Worm (Caenorhabditis elegans): Measurements from ENCODE around the gene Y47D7A.13.

- TF ChIP-seq ztf-23 (GFP tag; IDR thresholded peaks at IDR 0.05) (no peak), med-1 (GFP tag; optimal IDR thresholded peaks at IDR 0.05; ENCODE audit: insufficient read depth) (no peak), T22C8.4 (GFP tag; IDR thresholded peaks at IDR 0.05) (no peak), cog-1 (tag; optimal IDR thresholded peaks at IDR 0.05) (no peak)
Measured at ce11 chrV:4386173-4386572, 49.6 kb downstream of the Y47D7A.13 start, which contains the start of gene F13A2.10.
